Worm (Caenorhabditis elegans) whole organism, L4/young adult: ENCODE data around the gene fipr-14.

Experiments used
- W03F9.2 ChIP-seq: fragments of 150-350 bp; optimal IDR thresholded peaks from 2 replicates; lab custom pipeline; 2014; ENCODE audit warnings: missing biosample characterization, missing genetic modification characterization
- dao-5 ChIP-seq: sonication (generic microtip); optimal IDR thresholded peaks from 2 replicates; lab custom pipeline; 2016; ENCODE audit warnings: missing genotype, missing genetic modification characterization, moderate library complexity, missing compliant biosample characterization

DNA sequence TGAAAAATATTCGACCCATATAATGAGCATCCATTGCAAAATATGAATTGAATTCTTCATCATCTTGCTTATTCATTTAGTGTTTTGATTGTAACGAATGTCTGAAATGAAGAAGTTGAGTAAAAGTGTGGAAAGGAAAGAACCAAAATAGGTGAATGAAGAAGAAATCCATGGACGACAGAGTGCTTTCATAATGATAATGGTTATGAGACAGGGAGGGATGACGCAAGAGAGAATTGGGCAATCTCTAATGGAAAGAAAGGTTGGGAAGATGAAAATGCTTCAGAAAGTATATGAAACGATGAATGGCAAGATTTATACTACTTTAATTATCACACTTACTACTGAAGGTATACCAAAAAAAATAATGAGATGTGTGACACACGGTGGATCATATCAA is 27.3 kb downstream of the fipr-14 start, which contains the start of gene ZK596.3:
- TF ChIP-seq dao-5 (no peak), W03F9.2 (tag; lab: Kevin White, UChicago) (no peak)
